Worm (Caenorhabditis elegans) whole organism, L4/young adult: Measurements from ENCODE around the gene tag-250.

ENCODE experiments used
- dao-5 ChIP-seq: sonication (generic microtip); optimal IDR thresholded peaks from 2 replicates; lab custom pipeline; 2016; ENCODE audit warnings: missing genotype, missing genetic modification characterization, moderate library complexity, missing compliant biosample characterization
- him-1 ChIP-seq: sonication (generic microtip); optimal IDR thresholded peaks from 2 replicates; lab custom pipeline; 2016; ENCODE audit warnings: missing genotype, missing genetic modification reagents, missing genetic modification characterization, missing compliant biosample characterization

DNA sequence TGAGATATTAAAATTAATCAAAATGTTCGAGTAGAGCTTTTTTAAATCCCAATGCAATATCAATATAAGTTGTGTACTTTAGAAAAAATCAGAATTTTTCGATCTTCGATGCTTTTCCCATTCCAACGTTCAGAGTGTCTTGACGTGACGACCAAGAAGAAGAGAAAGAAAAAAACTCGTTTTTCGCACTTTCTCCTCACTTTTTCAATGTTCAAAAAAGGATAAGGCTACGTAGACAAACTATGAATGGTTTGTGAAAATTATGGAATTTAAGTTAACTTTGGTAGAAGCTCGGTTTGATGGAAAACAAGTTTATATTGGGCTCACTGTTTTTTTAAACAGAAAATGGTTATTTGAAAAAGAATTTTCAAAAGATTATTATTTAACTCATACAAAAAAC is 23.0 kb upstream of the tag-250 start:
- TF ChIP-seq dao-5 (no peak), him-1 (tag; lab: Kevin White, UChicago) (no peak)
